Fruit fly (Drosophila melanogaster) whole organism, adult: ENCODE results near the gene Orp8.

Experiments
- CG11617 ChIP-seq: fragments of 200-800 bp; sonication (Bioruptor generic); optimal IDR thresholded peaks from 2 replicates; lab custom pipeline; 2017; ENCODE audit warnings: mild to moderate bottlenecking, missing biosample characterization, missing genetic modification reagents, missing genetic modification characterization
- CG12768 ChIP-seq: fragments of 200-800 bp; sonication (Bioruptor generic); optimal IDR thresholded peaks from 2 replicates; lab custom pipeline; 2017; ENCODE audit warnings: missing biosample characterization, missing genetic modification characterization, mild to moderate bottlenecking, moderate library complexity, missing genetic modification reagents
- CG14711 ChIP-seq: fragments of 200-800 bp; sonication (Bioruptor generic); optimal IDR thresholded peaks from 2 replicates; lab custom pipeline; 2018; ENCODE audit warnings: missing biosample characterization, mild to moderate bottlenecking, missing genetic modification characterization, moderate library complexity
- CG1620 ChIP-seq: fragments of 200-800 bp; sonication (Bioruptor generic); optimal IDR thresholded peaks from 2 replicates; lab custom pipeline; 2016; ENCODE audit warnings: missing biosample characterization, missing genetic modification characterization
- CG33017 ChIP-seq: fragments of 200-800 bp; sonication (Bioruptor generic); optimal IDR thresholded peaks from 2 replicates; lab custom pipeline; 2018; ENCODE audit warnings: missing biosample characterization, mild to moderate bottlenecking, missing genetic modification characterization, moderate library complexity
- CG5204 ChIP-seq: fragments of 200-800 bp; sonication (Bioruptor generic); optimal IDR thresholded peaks from 2 replicates; lab custom pipeline; 2016; ENCODE audit warnings: missing biosample characterization, missing genetic modification characterization
- CG7045 ChIP-seq: fragments of 200-800 bp; sonication (Bioruptor generic); optimal IDR thresholded peaks from 2 replicates; lab custom pipeline; 2017; ENCODE audit warnings: missing biosample characterization, mild to moderate bottlenecking, missing genetic modification characterization
- CG7101 ChIP-seq: fragments of 200-800 bp; sonication (Bioruptor generic); optimal IDR thresholded peaks from 2 replicates; lab custom pipeline; 2018; ENCODE audit warnings: missing biosample characterization, mild to moderate bottlenecking, missing genetic modification characterization, moderate library complexity
- Clk ChIP-seq: fragments of 200-800 bp; sonication (Bioruptor generic); optimal IDR thresholded peaks from 2 replicates; lab custom pipeline; 2017; ENCODE audit warnings: missing biosample characterization, missing genetic modification characterization
- Crg-1 ChIP-seq: fragments of 200-800 bp; sonication (Bioruptor generic); optimal IDR thresholded peaks from 2 replicates; lab custom pipeline; 2016; ENCODE audit warnings: missing biosample characterization, missing genetic modification characterization
- Hr96 ChIP-seq: fragments of 200-800 bp; sonication (Bioruptor generic); optimal IDR thresholded peaks from 2 replicates; lab custom pipeline; 2016; ENCODE audit warnings: missing biosample characterization, missing genetic modification characterization
- Mnt ChIP-seq: fragments of 200-800 bp; sonication (Bioruptor generic); optimal IDR thresholded peaks from 2 replicates; lab custom pipeline; 2016; ENCODE audit warnings: missing biosample characterization, mild to moderate bottlenecking, missing genetic modification characterization
- bab1 ChIP-seq: fragments of 200-800 bp; sonication (Bioruptor generic); optimal IDR thresholded peaks from 3 replicates; lab custom pipeline; 2019; ENCODE audit warnings: missing biosample characterization, mild to moderate bottlenecking, missing genetic modification characterization, moderate library complexity
- cic ChIP-seq: fragments of 200-800 bp; sonication (Bioruptor generic); optimal IDR thresholded peaks from 2 replicates; lab custom pipeline; 2017; ENCODE audit warnings: missing biosample characterization, mild to moderate bottlenecking, missing genetic modification characterization, moderate library complexity
- cnc ChIP-seq, 2 experiments: fragments of >200 bp; optimal IDR thresholded peaks; 2 replicates each; lab custom pipeline; 2017
- kay ChIP-seq: fragments of 200-800 bp; sonication (Bioruptor generic); peaks from one replicate; lab custom pipeline; 2016; ENCODE audit warnings: missing biosample characterization, missing genetic modification characterization, borderline replicate concordance
- ovo ChIP-seq: fragments of 200-800 bp; sonication (Bioruptor generic); optimal IDR thresholded peaks from 2 replicates; lab custom pipeline; 2016; ENCODE audit warnings: missing biosample characterization, missing genetic modification characterization
- pad ChIP-seq: fragments of 200-800 bp; sonication (Bioruptor generic); optimal IDR thresholded peaks from 3 replicates; lab custom pipeline; 2017; ENCODE audit warnings: missing biosample characterization, missing genetic modification characterization, mild to moderate bottlenecking, moderate library complexity, missing genetic modification reagents
- tj ChIP-seq: fragments of 200-800 bp; sonication (Bioruptor generic); optimal IDR thresholded peaks from 3 replicates; lab custom pipeline; 2017; ENCODE audit warnings: missing biosample characterization, mild to moderate bottlenecking, missing genetic modification characterization, moderate library complexity
- toe ChIP-seq: fragments of 200-800 bp; sonication (Bioruptor generic); optimal IDR thresholded peaks from 2 replicates; lab custom pipeline; 2016; ENCODE audit warnings: missing biosample characterization, missing genetic modification characterization

Gene Orp8

dm6 chr3R:20308972-20309660, at the start of gene Orp8:
Gene Orp8 (plus strand): TSS chr3R:20309344.
- TF ChIP-seq CG7045 (GFP tag; lab: Kevin White, UChicago) = peak; percentile 56
- peak; percentile 6 for TF ChIP-seq pad (GFP tag; lab: Kevin White, UChicago)
- TF ChIP-seq ovo = peak; percentile 87
- peak; percentile 39 for TF ChIP-seq CG1620 (GFP tag; lab: Kevin White, UChicago)
- TF ChIP-seq CG33017 (tag; lab: Kevin White, UChicago) = peak; percentile 76
- TF ChIP-seq toe (GFP tag; lab: Kevin White, UChicago) = no peak
- TF ChIP-seq CG11617 = peak; percentile 63
- no peak for TF ChIP-seq CG5204
- TF ChIP-seq CG14711 (tag; lab: Kevin White, UChicago) = no peak
- no peak for TF ChIP-seq cnc (optimal IDR thresholded peaks at IDR 0.05; lab: Kevin White, UChicago)
- peak; percentile 84 for TF ChIP-seq CG12768
- peak; percentile 50 for TF ChIP-seq Hr96 (GFP tag; lab: Kevin White, UChicago)
- TF ChIP-seq bab1 (GFP tag; lab: Kevin White, UChicago) = peak; percentile 85
- peak; percentile 30 for TF ChIP-seq CG7101 (tag; lab: Kevin White, UChicago)
- no peak for TF ChIP-seq Crg-1
- peak; percentile 92 for TF ChIP-seq cic (GFP tag; lab: Kevin White, UChicago)
- peak; percentile 73 for TF ChIP-seq Mnt
- TF ChIP-seq kay (GFP tag; lab: Kevin White, UChicago) = peak; percentile 91
- peak; percentile 31 for TF ChIP-seq Clk
- peak; percentile 85 for TF ChIP-seq tj (GFP tag; lab: Kevin White, UChicago)

- TF ChIP-seq toe (GFP tag; lab: Kevin White, UChicago) (no peak), CG33017 (tag; lab: Kevin White, UChicago) (no peak), Clk (no peak), kay (GFP tag; lab: Kevin White, UChicago) (peak; percentile 94), ovo (no peak), CG5204 (no peak), CG12768 (no peak), CG1620 (GFP tag; lab: Kevin White, UChicago) (no peak), bab1 (GFP tag; lab: Kevin White, UChicago) (no peak), CG14711 (tag; lab: Kevin White, UChicago) (peak; percentile 32), Crg-1 (no peak), CG7045 (GFP tag; lab: Kevin White, UChicago) (no peak), Mnt (peak; percentile 10), Hr96 (GFP tag; lab: Kevin White, UChicago) (no peak), CG11617 (peak; percentile 1), cic (GFP tag; lab: Kevin White, UChicago) (peak; percentile 99), CG7101 (tag; lab: Kevin White, UChicago) (peak; percentile 55), cnc (optimal IDR thresholded peaks at IDR 0.05; lab: Kevin White, UChicago) (no peak)
Observed at dm6 chr3R:20259440-20260170, 49.5 kb upstream of the Orp8 start.

DNA sequence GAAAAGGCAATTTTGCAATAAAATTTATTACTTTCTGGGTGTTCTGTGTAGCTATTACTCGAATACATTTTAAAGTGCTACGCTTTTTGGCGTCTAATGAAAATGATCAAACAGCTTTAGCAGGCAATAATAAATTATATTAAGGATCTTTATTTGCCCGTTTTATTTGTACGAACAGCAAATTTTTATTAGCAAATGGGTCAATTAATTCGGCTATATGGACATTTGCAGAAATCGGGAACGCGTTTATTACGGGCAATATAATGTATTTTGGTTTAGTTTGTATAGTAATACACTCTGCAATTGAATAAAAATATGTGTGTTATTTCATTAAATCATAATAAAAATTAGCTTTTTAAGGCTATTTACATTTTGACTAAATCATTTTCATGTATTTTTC, 48.8 kb upstream of the Orp8 start:
- no peak for TF ChIP-seq Clk
- peak; percentile 94 for TF ChIP-seq kay (GFP tag; lab: Kevin White, UChicago)

DNA sequence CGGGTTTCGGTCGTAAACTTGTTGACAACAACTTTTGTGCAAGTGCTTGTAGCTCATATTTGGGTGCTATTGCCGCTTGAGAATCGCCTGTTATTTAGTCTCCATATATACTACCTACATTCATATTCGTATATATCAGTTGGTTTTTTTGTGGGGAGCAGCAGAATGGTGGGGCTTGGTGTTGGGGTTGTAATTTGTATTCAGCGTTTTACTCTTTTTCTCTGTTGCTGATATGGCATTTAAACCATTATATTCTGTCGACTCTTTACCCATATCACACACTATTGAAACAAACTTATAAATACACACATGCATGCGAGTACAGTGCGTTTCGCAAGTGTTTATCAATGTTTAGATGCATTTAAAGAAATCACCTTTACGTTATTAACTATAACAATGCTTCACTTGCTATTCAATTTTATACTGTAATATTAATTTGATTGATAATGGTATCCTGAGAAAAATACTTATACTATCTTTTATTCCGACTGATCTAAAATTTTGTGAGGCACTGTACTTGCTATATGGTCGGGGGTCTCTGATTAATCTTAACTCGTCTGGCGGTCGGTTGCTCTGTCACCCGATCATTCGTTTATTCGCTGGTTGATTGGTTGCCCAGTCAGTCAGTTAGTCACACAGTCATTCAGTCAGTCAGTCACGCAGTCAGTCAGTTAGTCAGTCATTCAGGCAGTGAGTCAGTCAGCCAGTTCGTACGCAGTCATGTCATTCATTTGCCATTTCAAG, 47.7 kb upstream of the Orp8 start:
- TF ChIP-seq toe (GFP tag; lab: Kevin White, UChicago) (peak; percentile 85), CG12768 (peak; percentile 97), kay (GFP tag; lab: Kevin White, UChicago) (peak; percentile 97), Hr96 (GFP tag; lab: Kevin White, UChicago) (peak; percentile 89), CG5204 (peak; percentile 94), cic (GFP tag; lab: Kevin White, UChicago) (peak; percentile 100), CG7101 (tag; lab: Kevin White, UChicago) (peak; percentile 98), pad (GFP tag; lab: Kevin White, UChicago) (peak; percentile 89), CG14711 (tag; lab: Kevin White, UChicago) (peak; percentile 96), bab1 (GFP tag; lab: Kevin White, UChicago) (peak; percentile 98), tj (GFP tag; lab: Kevin White, UChicago) (peak; percentile 98), Mnt (peak; percentile 86), CG33017 (tag; lab: Kevin White, UChicago) (peak; percentile 98), CG7045 (GFP tag; lab: Kevin White, UChicago) (peak; percentile 95), Crg-1 (peak; percentile 84), ovo (no peak), CG1620 (GFP tag; lab: Kevin White, UChicago) (peak; percentile 76), cnc (optimal IDR thresholded peaks at IDR 0.05; lab: Kevin White, UChicago) (no peak), CG11617 (peak; percentile 95), Clk (peak; percentile 93)

DNA sequence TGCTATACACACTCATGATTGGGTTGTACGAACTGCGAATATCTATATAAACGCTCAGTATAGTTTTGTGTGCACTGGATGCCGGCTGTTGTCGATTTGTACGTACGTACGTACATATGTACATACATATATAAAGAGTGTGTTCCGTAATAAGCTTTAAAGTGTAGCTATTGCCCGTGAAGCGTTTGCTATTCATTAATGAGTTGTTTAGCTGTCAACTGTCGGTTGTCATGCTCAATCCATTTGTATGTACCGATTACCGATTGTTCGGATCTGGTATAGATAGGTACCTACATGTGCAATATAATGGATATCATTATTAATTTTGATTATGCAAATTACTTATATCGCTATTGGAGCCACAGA, 47.2 kb upstream of the Orp8 start:
- no peak for TF ChIP-seq CG11617
- no peak for TF ChIP-seq Hr96 (GFP tag; lab: Kevin White, UChicago)
- no peak for TF ChIP-seq pad (GFP tag; lab: Kevin White, UChicago)
- no peak for TF ChIP-seq tj (GFP tag; lab: Kevin White, UChicago)
- TF ChIP-seq CG12768 = no peak
- no peak for TF ChIP-seq toe (GFP tag; lab: Kevin White, UChicago)
- peak; percentile 94 for TF ChIP-seq kay (GFP tag; lab: Kevin White, UChicago)
- TF ChIP-seq cic (GFP tag; lab: Kevin White, UChicago) = peak; percentile 90
